Fruit fly (Drosophila melanogaster) S2 (cell line): ENCODE data around the gene Sema5c.

Source experiments
- CG8478 ChIP-seq: fragments of >200 bp; optimal IDR thresholded peaks from 2 replicates; lab custom pipeline; 2018
- CTCF ChIP-seq, 2 experiments: fragments of >200 bp; optimal IDR thresholded peaks; 2 replicates each; lab custom pipeline; 2018

- no peak for TF ChIP-seq CTCF (optimal IDR thresholded peaks at IDR 0.05; lab: Kevin White, UChicago)
- TF ChIP-seq CG8478 (lab: Kevin White, UChicago), result no peak
Measured at dm6 chr3L:12074952-12075351, 6.7 kb downstream of the Sema5c start.
